Fruit fly (Drosophila melanogaster) whole organism, embryonic: ENCODE measurements around the gene FucTA.
A peak's percentile ranks its signal among the peaks of the same experiment; 100 is the strongest.

Experiments used
- Bgb ChIP-seq: fragments of 200-800 bp; sonication (Bioruptor generic); IDR thresholded peaks from 2 replicates; pipeline ENCODE4 v1.3.6; 2022; ENCODE audit warnings: missing biosample characterization, missing genetic modification characterization; ENCODE audit not compliant: partially characterized antibody
- CG10267 ChIP-seq: fragments of 200-800 bp; sonication (Bioruptor generic); optimal IDR thresholded peaks from 2 replicates; lab custom pipeline; 2018; ENCODE audit warnings: missing biosample characterization, mild to moderate bottlenecking, missing genetic modification characterization, moderate library complexity
- CG10543 ChIP-seq: fragments of 200-800 bp; sonication (Bioruptor generic); optimal IDR thresholded peaks from 3 replicates; lab custom pipeline; 2017; ENCODE audit warnings: missing biosample characterization, mild to moderate bottlenecking, missing genetic modification characterization, moderate library complexity
- CG11456 ChIP-seq: fragments of 200-800 bp; sonication (Bioruptor generic); IDR thresholded peaks from 3 replicates; pipeline ENCODE4 v1.3.6; 2022; ENCODE audit warnings: missing biosample characterization, missing genetic modification characterization
- CG1233 ChIP-seq: fragments of 200-800 bp; sonication (Bioruptor generic); optimal IDR thresholded peaks from 4 replicates; lab custom pipeline; 2018; ENCODE audit warnings: missing biosample characterization, mild to moderate bottlenecking, missing genetic modification characterization
- CG12659 ChIP-seq: fragments of 200-800 bp; sonication (Bioruptor generic); optimal IDR thresholded peaks from 3 replicates; lab custom pipeline; 2017; ENCODE audit warnings: mild to moderate bottlenecking, missing biosample characterization, missing genetic modification reagents, missing genetic modification characterization
- CG14710 ChIP-seq: fragments of 200-800 bp; sonication (Bioruptor generic); optimal IDR thresholded peaks from 3 replicates; lab custom pipeline; 2019; ENCODE audit warnings: missing biosample characterization, mild to moderate bottlenecking, missing genetic modification characterization, moderate library complexity
- CG15011 ChIP-seq: fragments of 200-800 bp; sonication (Bioruptor generic); optimal IDR thresholded peaks from 3 replicates; lab custom pipeline; 2018; ENCODE audit warnings: missing biosample characterization, mild to moderate bottlenecking, missing genetic modification characterization
- CG15696 ChIP-seq: fragments of 200-800 bp; sonication (Bioruptor generic); optimal IDR thresholded peaks from 2 replicates; lab custom pipeline; 2019; ENCODE audit warnings: missing biosample characterization, mild to moderate bottlenecking, missing genetic modification characterization, moderate library complexity
- CG16863 ChIP-seq: fragments of 200-800 bp; sonication (Bioruptor generic); optimal IDR thresholded peaks from 3 replicates; lab custom pipeline; 2016; ENCODE audit warnings: missing biosample characterization, missing genetic modification characterization
- CG17186 ChIP-seq: fragments of 200-800 bp; sonication (Bioruptor generic); optimal IDR thresholded peaks from 3 replicates; lab custom pipeline; 2017; ENCODE audit warnings: missing biosample characterization, missing genetic modification reagents, missing genetic modification characterization
- CG17568 ChIP-seq: fragments of 200-800 bp; sonication (Bioruptor generic); optimal IDR thresholded peaks from 2 replicates; lab custom pipeline; 2018; ENCODE audit warnings: missing biosample characterization, mild to moderate bottlenecking, missing genetic modification characterization, moderate library complexity
- CG18476 ChIP-seq: fragments of 200-800 bp; sonication (Bioruptor generic); optimal IDR thresholded peaks from 2 replicates; lab custom pipeline; 2016; ENCODE audit warnings: missing biosample characterization, mild to moderate bottlenecking, missing genetic modification characterization
- CG2129 ChIP-seq: fragments of 200-800 bp; sonication (Bioruptor generic); IDR thresholded peaks from 2 replicates; pipeline ENCODE4 v1.3.6; 2022; ENCODE audit warnings: missing biosample characterization, missing genetic modification characterization; ENCODE audit not compliant: partially characterized antibody
- CG32532 ChIP-seq: fragments of 200-800 bp; sonication (Bioruptor generic); IDR thresholded peaks from 2 replicates; pipeline ENCODE4 v1.3.6; 2022; ENCODE audit warnings: missing biosample characterization, missing genetic modification characterization
- CG3847 ChIP-seq: fragments of 200-800 bp; sonication (Bioruptor generic); IDR thresholded peaks from 2 replicates; pipeline ENCODE4 v1.3.6; 2022; ENCODE audit warnings: missing biosample characterization, missing genetic modification characterization
- CG4282 ChIP-seq: fragments of 200-800 bp; sonication (Bioruptor generic); optimal IDR thresholded peaks from 2 replicates; lab custom pipeline; 2016; ENCODE audit warnings: missing biosample characterization, missing genetic modification characterization
- CG6272 ChIP-seq: fragments of 200-800 bp; sonication (Bioruptor generic); IDR thresholded peaks from 2 replicates; pipeline ENCODE4 v1.3.6; 2022; ENCODE audit warnings: missing biosample characterization, missing genetic modification characterization
- CG6791 ChIP-seq: fragments of 200-800 bp; sonication (Bioruptor generic); IDR thresholded peaks from 3 replicates; pipeline ENCODE4 v1.3.6; 2022; ENCODE audit warnings: missing biosample characterization, missing genetic modification characterization; ENCODE audit not compliant: partially characterized antibody
- CG7556 ChIP-seq: fragments of 200-800 bp; sonication (Bioruptor generic); optimal IDR thresholded peaks from 2 replicates; lab custom pipeline; 2017; ENCODE audit warnings: missing biosample characterization, mild to moderate bottlenecking, missing genetic modification characterization
- CTCF ChIP-seq: fragments of 200-800 bp; sonication (Bioruptor generic); optimal IDR thresholded peaks from 2 replicates; lab custom pipeline; 2017; ENCODE audit warnings: missing biosample characterization, mild to moderate bottlenecking, missing genetic modification characterization, moderate library complexity
- CkIIα-i1 ChIP-seq: fragments of 200-800 bp; sonication (Bioruptor generic); IDR thresholded peaks from 2 replicates; pipeline ENCODE4 v1.3.6; 2022; ENCODE audit warnings: missing biosample characterization, missing genetic modification characterization
- Dip3 ChIP-seq: fragments of 200-800 bp; sonication (Bioruptor generic); optimal IDR thresholded peaks from 3 replicates; lab custom pipeline; 2016; ENCODE audit warnings: missing biosample characterization, missing genetic modification characterization
- Fer3 ChIP-seq: fragments of 200-800 bp; sonication (Bioruptor generic); optimal IDR thresholded peaks from 2 replicates; lab custom pipeline; 2018; ENCODE audit warnings: missing biosample characterization, mild to moderate bottlenecking, missing genetic modification characterization, moderate library complexity
- Mrtf ChIP-seq: fragments of 200-800 bp; sonication (Bioruptor generic); IDR thresholded peaks from 3 replicates; pipeline ENCODE4 v1.3.6; 2022; ENCODE audit warnings: missing biosample characterization, missing genetic modification characterization
- NfI ChIP-seq: fragments of 200-800 bp; sonication (Bioruptor generic); optimal IDR thresholded peaks from 3 replicates; lab custom pipeline; 2018; ENCODE audit warnings: missing biosample characterization, mild to moderate bottlenecking, missing genetic modification characterization, moderate library complexity
- abd-A ChIP-seq: fragments of 200-800 bp; sonication (Bioruptor generic); optimal IDR thresholded peaks from 3 replicates; lab custom pipeline; 2019; ENCODE audit warnings: missing biosample characterization, mild to moderate bottlenecking, missing genetic modification characterization, moderate library complexity
- ato ChIP-seq: fragments of 200-800 bp; sonication (Bioruptor generic); IDR thresholded peaks from 2 replicates; pipeline ENCODE4 v1.3.6; 2022; ENCODE audit warnings: missing biosample characterization, missing genetic modification characterization; ENCODE audit not compliant: partially characterized antibody
- bowl ChIP-seq: fragments of 200-800 bp; sonication (Bioruptor generic); IDR thresholded peaks from 2 replicates; pipeline ENCODE4 v1.3.6; 2022; ENCODE audit warnings: missing biosample characterization, missing genetic modification characterization
- cad ChIP-seq: fragments of >200 bp; optimal IDR thresholded peaks from 2 replicates; lab custom pipeline; 2017; ENCODE audit warnings: missing biosample characterization, missing genetic modification characterization
- chinmo ChIP-seq: fragments of 200-800 bp; sonication (Bioruptor generic); IDR thresholded peaks from 4 replicates; pipeline ENCODE4 v1.3.6; 2022; ENCODE audit warnings: missing biosample characterization, missing genetic modification characterization; ENCODE audit not compliant: partially characterized antibody
- corto ChIP-seq: fragments of 200-800 bp; sonication (Bioruptor generic); optimal IDR thresholded peaks from 2 replicates; lab custom pipeline; 2016; ENCODE audit warnings: missing biosample characterization, mild to moderate bottlenecking, missing genetic modification characterization, moderate library complexity
- danr ChIP-seq: fragments of 200-800 bp; sonication (Bioruptor generic); IDR thresholded peaks from 2 replicates; pipeline ENCODE4 v1.3.6; 2022; ENCODE audit warnings: missing biosample characterization, missing genetic modification characterization
- dati ChIP-seq: fragments of 200-800 bp; sonication (Bioruptor generic); IDR thresholded peaks from 2 replicates; pipeline ENCODE4 v1.3.6; 2022; ENCODE audit warnings: missing biosample characterization, missing genetic modification characterization
- exex ChIP-seq: fragments of 200-800 bp; sonication (Bioruptor generic); optimal IDR thresholded peaks from 4 replicates; lab custom pipeline; 2018; ENCODE audit warnings: missing biosample characterization, mild to moderate bottlenecking, missing genetic modification characterization, moderate library complexity
- oc ChIP-seq: fragments of 200-800 bp; sonication (Bioruptor generic); optimal IDR thresholded peaks from 2 replicates; lab custom pipeline; 2018; ENCODE audit warnings: missing biosample characterization, mild to moderate bottlenecking, missing genetic modification characterization, moderate library complexity
- otp ChIP-seq: fragments of 200-800 bp; sonication (Bioruptor generic); IDR thresholded peaks from 3 replicates; pipeline ENCODE4, ENCODE4 v1.3.6; 2022; ENCODE audit warnings: missing biosample characterization, missing genetic modification characterization
- pb ChIP-seq: fragments of 200-800 bp; sonication (Bioruptor generic); optimal IDR thresholded peaks from 3 replicates; lab custom pipeline; 2016; ENCODE audit warnings: missing biosample characterization, missing genetic modification characterization
- phol ChIP-seq: fragments of 200-800 bp; sonication (Bioruptor generic); optimal IDR thresholded peaks from 3 replicates; lab custom pipeline; 2018; ENCODE audit warnings: missing biosample characterization, mild to moderate bottlenecking, missing genetic modification characterization, moderate library complexity
- pros ChIP-seq: fragments of 200-800 bp; sonication (Bioruptor generic); optimal IDR thresholded peaks from 3 replicates; lab custom pipeline; 2019; ENCODE audit warnings: missing biosample characterization, mild to moderate bottlenecking, missing genetic modification characterization, moderate library complexity
- sisA ChIP-seq: fragments of 200-800 bp; sonication (Bioruptor generic); IDR thresholded peaks from 2 replicates; pipeline ENCODE4 v1.3.6; 2022; ENCODE audit warnings: missing biosample characterization, missing genetic modification characterization
- tll ChIP-seq, 2 experiments: fragments of 200-800 bp in 1 of 2; fragments of >200 bp in 1 of 2; sonication (Bioruptor generic) in 1 of 2; optimal IDR thresholded peaks; 2 replicates each; lab custom pipeline; 2017 to 2019; ENCODE audit warnings: missing biosample characterization in 2 of 2, missing genetic modification characterization in 2 of 2, mild to moderate bottlenecking in 1 of 2, moderate library complexity in 1 of 2
- ttk ChIP-seq: fragments of 200-800 bp; sonication (Bioruptor generic); IDR thresholded peaks from 2 replicates; pipeline ENCODE4 v2.1.2; 2022; ENCODE audit warnings: missing biosample characterization, missing genetic modification characterization
- tx ChIP-seq: fragments of 200-800 bp; sonication (Bioruptor generic); optimal IDR thresholded peaks from 2 replicates; lab custom pipeline; 2016; ENCODE audit warnings: missing biosample characterization, missing genetic modification characterization
- vnd ChIP-seq: fragments of 200-800 bp; sonication (Bioruptor generic); IDR thresholded peaks from 3 replicates; pipeline ENCODE4 v1.3.6; 2022; ENCODE audit warnings: missing biosample characterization, missing genetic modification characterization; ENCODE audit not compliant: partially characterized antibody
- zen2 ChIP-seq: fragments of 200-800 bp; sonication (Bioruptor generic); IDR thresholded peaks from 3 replicates; pipeline ENCODE4 v1.3.6; 2022; ENCODE audit warnings: missing biosample characterization, missing genetic modification characterization; ENCODE audit not compliant: partially characterized antibody
- zfh2 ChIP-seq: fragments of 200-800 bp; sonication (Bioruptor generic); optimal IDR thresholded peaks from 2 replicates; lab custom pipeline; 2016; ENCODE audit warnings: missing biosample characterization, missing genetic modification characterization

FucTA gene

DNA sequence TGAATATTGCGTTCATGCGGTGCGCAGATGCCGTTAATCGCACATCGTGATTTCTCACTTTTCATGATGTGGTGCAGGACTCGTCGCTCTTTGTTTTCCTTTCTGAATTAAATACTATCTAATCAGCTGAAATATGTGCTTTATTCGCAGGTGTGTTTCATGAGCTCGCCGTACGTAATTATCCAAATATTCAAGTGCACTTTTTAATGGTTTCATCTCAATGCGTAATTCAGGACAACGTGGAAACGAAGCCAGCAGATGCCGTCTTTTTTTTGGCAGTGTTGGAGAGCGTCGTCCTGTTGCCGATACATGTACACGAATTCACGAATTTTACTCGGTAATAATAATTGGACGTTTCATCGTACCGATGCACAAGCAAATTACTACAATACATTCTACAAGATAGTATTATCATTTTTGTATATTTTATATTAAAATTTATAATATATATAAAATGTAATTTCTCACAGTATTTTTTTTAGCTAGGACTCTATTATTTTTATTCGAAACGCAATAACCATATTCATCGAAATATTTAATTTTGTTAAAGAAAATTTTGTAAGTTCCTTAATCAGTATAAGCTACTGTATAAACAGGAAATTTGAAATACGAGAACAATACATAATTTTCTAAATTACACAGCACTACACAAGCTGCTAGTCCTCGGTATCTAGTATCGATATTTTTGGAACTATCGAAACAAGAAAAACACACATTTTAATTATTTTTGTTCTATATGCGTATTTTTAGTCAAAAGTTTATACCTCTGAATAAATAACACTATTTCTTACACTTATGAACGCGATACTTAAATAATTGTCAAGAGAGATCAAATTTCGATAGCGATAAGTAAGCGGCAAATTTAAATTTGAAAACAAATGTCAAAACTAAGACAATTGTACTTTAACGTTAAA is 10.0 kb upstream of the FucTA start, which contains the start of gene CG12316 (continued):
- TF ChIP-seq bowl (GFP tag; lab: Robert Waterston, UW) (peak; percentile 71; the same call in 1 of the 2 replicates), ttk (GFP tag; lab: Robert Waterston, UW) (peak; percentile 73), tll (GFP tag; optimal IDR thresholded peaks at IDR 0.05; lab: Kevin White, UChicago) (peak in 1 of 2 experiments; percentile 4), oc (tag; lab: Kevin White, UChicago) (peak; percentile 89), ato (GFP tag; lab: Robert Waterston, UW) (peak; percentile 36; the same call in 1 of the 2 replicates), Mrtf (GFP tag; lab: Robert Waterston, UW) (peak; percentile 79), otp (GFP tag; lab: Robert Waterston, UW) (peak; percentile 83; the same call in 2 of the 3 replicates), tx (GFP tag; lab: Kevin White, UChicago) (peak; percentile 84), CG7556 (GFP tag; lab: Kevin White, UChicago) (peak; percentile 93), pb (GFP tag; lab: Kevin White, UChicago) (peak; percentile 94), cad (no peak), CG10543 (GFP tag; lab: Kevin White, UChicago) (peak; percentile 96), abd-A (no peak), CG15011 (GFP tag; lab: Kevin White, UChicago) (peak; percentile 87), zfh2 (peak; percentile 92), pros (peak; percentile 70), CG15696 (tag; lab: Kevin White, UChicago) (peak; percentile 95), zen2 (peak; percentile 74; the same call in 2 of the 3 replicates), exex (peak; percentile 74), CG17568 (GFP tag; lab: Kevin White, UChicago) (no peak), phol (tag; lab: Kevin White, UChicago) (peak; percentile 91), Bgb (GFP tag; lab: Robert Waterston, UW) (peak; percentile 81), CG12659 (GFP tag; lab: Kevin White, UChicago) (peak; percentile 92), CG32532 (GFP tag; lab: Robert Waterston, UW) (peak; percentile 73), CG4282 (GFP tag; lab: Kevin White, UChicago) (peak; percentile 72), CG10267 (tag; lab: Kevin White, UChicago) (peak; percentile 95), danr (GFP tag; lab: Robert Waterston, UW) (peak; percentile 66; the same call in 1 of the 2 replicates), CG11456 (GFP tag; lab: Robert Waterston, UW) (peak; percentile 73; the same call in 2 of the 3 replicates), CG6272 (GFP tag; lab: Robert Waterston, UW) (peak; percentile 69), CTCF (no peak), CG17186 (GFP tag; lab: Kevin White, UChicago) (peak; percentile 52), CG14710 (tag; lab: Kevin White, UChicago) (peak; percentile 93), CG3847 (GFP tag; lab: Robert Waterston, UW) (peak; percentile 85), CG1233 (GFP tag; lab: Kevin White, UChicago) (peak; percentile 91), NfI (GFP tag; lab: Kevin White, UChicago) (peak; percentile 90), CG6791 (GFP tag; lab: Robert Waterston, UW) (peak; percentile 78), CG16863 (GFP tag; lab: Kevin White, UChicago) (peak; percentile 91), dati (GFP tag; lab: Robert Waterston, UW) (peak; percentile 55), vnd (GFP tag; lab: Robert Waterston, UW) (peak; percentile 72), corto (GFP tag; lab: Kevin White, UChicago) (peak; percentile 82), chinmo (GFP tag; lab: Robert Waterston, UW) (0 out of 4 replicates have a peak, but pooled peaks have one; percentile 42), CG2129 (GFP tag; lab: Robert Waterston, UW) (peak; percentile 69), Fer3 (tag; lab: Kevin White, UChicago) (peak; percentile 89), CkIIα-i1 (0 out of 2 replicates have a peak, but pooled peaks have one; percentile 34), Dip3 (GFP tag; lab: Kevin White, UChicago) (peak; percentile 91), CG18476 (GFP tag; lab: Kevin White, UChicago) (peak; percentile 89), sisA (GFP tag; lab: Robert Waterston, UW) (peak; percentile 74)
